Worm (Caenorhabditis elegans) whole organism, late embryonic: ENCODE results near the gene patr-1.

Experiments
- K02D7.2 ChIP-seq: sonication (generic microtip); optimal IDR thresholded peaks from 2 replicates; lab custom pipeline; 2017; ENCODE audit warnings: mild to moderate bottlenecking, missing genetic modification characterization, missing compliant biosample characterization
- ceh-2 ChIP-seq: sonication (generic microtip); optimal IDR thresholded peaks from 2 replicates; lab custom pipeline; 2016; ENCODE audit warnings: missing genotype, missing genetic modification characterization, missing compliant biosample characterization
- ceh-24 ChIP-seq: sonication (generic microtip); optimal IDR thresholded peaks from 2 replicates; lab custom pipeline; 2016; ENCODE audit warnings: mild to moderate bottlenecking, missing genetic modification characterization, missing compliant biosample characterization
- ceh-31 ChIP-seq: sonication (generic microtip); optimal IDR thresholded peaks from 2 replicates; lab custom pipeline; 2016; ENCODE audit warnings: missing genetic modification characterization, missing compliant biosample characterization
- ceh-48 ChIP-seq: sonication (generic microtip); optimal IDR thresholded peaks from 2 replicates; lab custom pipeline; 2016; ENCODE audit warnings: missing genetic modification characterization, inconsistent platforms, missing compliant biosample characterization
- ets-4 ChIP-seq: sonication (generic microtip); optimal IDR thresholded peaks from 2 replicates; lab custom pipeline; 2016; ENCODE audit warnings: missing genetic modification characterization, missing compliant biosample characterization
- fax-1 ChIP-seq: sonication (generic microtip); optimal IDR thresholded peaks from 2 replicates; lab custom pipeline; 2016; ENCODE audit warnings: missing genotype, missing genetic modification characterization, missing compliant biosample characterization
- fkh-10 ChIP-seq: fragments of 150-350 bp; optimal IDR thresholded peaks from 2 replicates; lab custom pipeline; 2014; ENCODE audit warnings: missing biosample characterization, missing genetic modification reagents, missing genetic modification characterization
- hlh-30 ChIP-seq: sonication (generic microtip); optimal IDR thresholded peaks from 2 replicates; lab custom pipeline; 2017; ENCODE audit warnings: antibody characterized with exemption, missing genetic modification characterization, missing compliant biosample characterization; ENCODE audit not compliant: insufficient read depth
- nhr-11 ChIP-seq: fragments of 150-350 bp; optimal IDR thresholded peaks from 2 replicates; lab custom pipeline; 2014; ENCODE audit warnings: missing biosample characterization, missing genetic modification characterization
- nhr-232 ChIP-seq: sonication (generic microtip); optimal IDR thresholded peaks from 2 replicates; lab custom pipeline; 2016; ENCODE audit warnings: missing genetic modification characterization, missing compliant biosample characterization
- pha-2 ChIP-seq: sonication (generic microtip); optimal IDR thresholded peaks from 2 replicates; lab custom pipeline; 2017; ENCODE audit warnings: mild to moderate bottlenecking, missing genetic modification characterization, missing compliant biosample characterization
- pha-4 ChIP-seq: fragments of 150-350 bp; optimal IDR thresholded peaks from 2 replicates; lab custom pipeline; 2018; ENCODE audit warnings: missing biosample characterization, missing genetic modification reagents, missing genetic modification characterization
- pqm-1 ChIP-seq: sonication (generic microtip); optimal IDR thresholded peaks from 2 replicates; lab custom pipeline; 2016; ENCODE audit warnings: missing genetic modification characterization, missing compliant biosample characterization
- rnt-1 ChIP-seq: sonication (generic microtip); optimal IDR thresholded peaks from 2 replicates; lab custom pipeline; 2016; ENCODE audit warnings: missing genetic modification characterization, missing compliant biosample characterization
- sox-2 ChIP-seq: fragments of 200-800 bp; sonication (Bioruptor generic); IDR thresholded peaks from 2 replicates; pipeline ENCODE4 v1.3.6; 2022; ENCODE audit warnings: missing genetic modification reagents, missing genetic modification characterization, missing compliant biosample characterization
- ttx-3 ChIP-seq: sonication (generic microtip); optimal IDR thresholded peaks from 2 replicates; lab custom pipeline; 2016; ENCODE audit warnings: missing genetic modification reagents, missing genetic modification characterization, missing compliant biosample characterization
- unc-3 ChIP-seq, 2 experiments: fragments of 200-800 bp in 1 of 2; sonication (Bioruptor generic) in 1 of 2; sonication (generic microtip) in 1 of 2; conservative IDR thresholded peaks in 1 of 2; optimal IDR thresholded peaks in 1 of 2; 2 replicates each; pipeline versions ENCODE4 v1.3.6 to Lab custom; 2016 to 2022; ENCODE audit warnings: missing compliant biosample characterization in 2 of 2, missing genetic modification characterization in 2 of 2, missing genetic modification reagents in 1 of 2
- unc-42 ChIP-seq: sonication (generic microtip); optimal IDR thresholded peaks from 2 replicates; lab custom pipeline; 2016; ENCODE audit warnings: missing genotype, missing genetic modification characterization, missing compliant biosample characterization

patr-1 gene

DNA sequence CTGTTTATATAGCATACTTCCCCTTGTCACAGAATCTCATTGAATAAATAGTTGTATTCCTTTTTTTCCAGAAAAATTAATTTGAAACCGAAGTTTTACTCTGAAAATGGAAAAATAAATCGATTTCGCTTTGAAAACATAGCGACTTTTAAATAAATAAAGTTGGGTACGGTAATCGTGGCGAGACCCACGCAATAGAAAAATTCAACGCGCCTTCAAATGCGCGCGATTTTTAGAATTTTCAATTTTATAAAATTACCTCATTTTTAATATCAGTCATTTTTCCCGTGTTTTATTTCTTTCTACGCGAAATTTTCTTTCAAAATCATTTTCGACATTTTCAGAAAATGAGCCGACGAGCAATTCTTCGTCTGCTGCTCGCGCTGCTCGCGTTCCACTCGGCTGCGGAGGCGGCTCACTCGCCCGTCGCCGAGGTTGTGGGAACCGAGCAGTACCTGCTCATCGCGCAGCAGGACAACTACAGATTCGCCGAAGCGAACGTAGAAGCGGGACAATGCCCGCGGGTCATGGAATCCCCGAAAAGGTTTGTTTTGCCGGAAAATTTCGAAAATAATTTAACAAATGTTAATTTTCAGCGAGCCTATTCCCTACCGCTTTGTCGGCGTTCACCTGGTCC is 51.2 kb downstream of the patr-1 start, which contains the start of gene F13D12.5:
F13D12.5 (plus strand) TSS at position 345 of the 637 bp plus-strand sequence.
- no peak for TF ChIP-seq pha-2 (tag; lab: Kevin White, UChicago)
- no peak for TF ChIP-seq ets-4 (tag; lab: Kevin White, UChicago)
- no peak for TF ChIP-seq rnt-1 (tag; lab: Kevin White, UChicago)
- TF ChIP-seq fkh-10 (GFP tag; lab: Kevin White, UChicago), result no peak
- no peak for TF ChIP-seq ceh-2 (tag; lab: Kevin White, UChicago)
- TF ChIP-seq fax-1, result no peak
- TF ChIP-seq hlh-30 (tag; lab: Kevin White, UChicago), result no peak
- TF ChIP-seq unc-3 (GFP tag; conservative IDR thresholded peaks at IDR 0.05; lab: Robert Waterston, UW), result no peak
- TF ChIP-seq unc-3 (tag; optimal IDR thresholded peaks at IDR 0.05; lab: Kevin White, UChicago), result no peak
- no peak for TF ChIP-seq ceh-24
- TF ChIP-seq nhr-232, result no peak
- TF ChIP-seq pha-4 (tag; lab: Kevin White, UChicago), result no peak
- no peak for TF ChIP-seq ceh-31 (tag; lab: Kevin White, UChicago)
- no peak for TF ChIP-seq unc-42 (tag; lab: Kevin White, UChicago)
- TF ChIP-seq, all 69 proteins: peak for 0

DNA sequence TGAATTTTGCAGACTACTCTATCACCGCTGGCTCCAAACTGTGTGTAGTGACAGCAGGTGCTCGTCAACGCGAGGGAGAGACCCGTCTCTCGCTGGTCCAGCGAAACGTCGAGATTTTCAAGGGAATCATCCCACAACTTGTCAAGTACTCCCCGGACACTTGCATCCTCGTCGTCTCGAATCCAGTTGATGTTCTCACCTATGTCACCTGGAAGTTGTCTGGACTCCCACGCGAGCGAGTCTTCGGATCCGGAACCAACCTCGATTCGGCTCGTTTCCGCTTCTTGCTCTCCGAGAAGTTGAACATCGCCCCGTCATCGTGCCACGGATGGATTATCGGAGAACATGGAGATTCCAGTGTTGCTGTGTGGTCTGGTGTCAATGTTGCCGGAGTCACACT is 52.1 kb downstream of the patr-1 start:
- TF ChIP-seq ceh-24, result no peak
- TF ChIP-seq fkh-10 (GFP tag; lab: Kevin White, UChicago), result no peak
- TF ChIP-seq sox-2, result no peak
- TF ChIP-seq ceh-48 (tag; lab: Kevin White, UChicago), result no peak
- TF ChIP-seq ttx-3 (tag; lab: Kevin White, UChicago), result no peak
- TF ChIP-seq pqm-1 (tag; lab: Kevin White, UChicago), result no peak
- TF ChIP-seq K02D7.2 (tag; lab: Kevin White, UChicago), result no peak
- no peak for TF ChIP-seq nhr-11
